Fruit fly (Drosophila melanogaster) whole organism, embryonic: ENCODE results near the gene CG32625.
A peak's percentile ranks its signal among the peaks of the same experiment; 100 is the strongest.

Source experiments
- Antp ChIP-seq: fragments of 200-800 bp; sonication (Bioruptor generic); optimal IDR thresholded peaks from 3 replicates; lab custom pipeline; 2016; ENCODE audit warnings: missing biosample characterization, missing genetic modification characterization
- Asciz ChIP-seq: fragments of 200-800 bp; sonication (Bioruptor generic); optimal IDR thresholded peaks from 2 replicates; lab custom pipeline; 2017; ENCODE audit warnings: missing biosample characterization, mild to moderate bottlenecking, missing genetic modification characterization, missing genetic modification reagents
- Awh ChIP-seq: fragments of 200-800 bp; sonication (Bioruptor generic); IDR thresholded peaks from 2 replicates; pipeline ENCODE4, ENCODE4 v1.3.6; 2022; ENCODE audit warnings: missing biosample characterization, missing genetic modification characterization
- Bdp1 ChIP-seq: fragments of 200-800 bp; sonication (Bioruptor generic); optimal IDR thresholded peaks from 3 replicates; lab custom pipeline; 2016; ENCODE audit warnings: missing biosample characterization, missing genetic modification characterization
- CG10147 ChIP-seq: fragments of 200-800 bp; sonication (Bioruptor generic); optimal IDR thresholded peaks from 2 replicates; lab custom pipeline; 2019; ENCODE audit warnings: missing biosample characterization, mild to moderate bottlenecking, missing genetic modification characterization, moderate library complexity
- CG10209 ChIP-seq: fragments of 200-800 bp; sonication (Bioruptor generic); optimal IDR thresholded peaks from 3 replicates; lab custom pipeline; 2017; ENCODE audit warnings: missing biosample characterization, mild to moderate bottlenecking, missing genetic modification characterization, missing genetic modification reagents
- CG10462 ChIP-seq: fragments of 200-800 bp; sonication (Bioruptor generic); optimal IDR thresholded peaks from 2 replicates; lab custom pipeline; 2016; ENCODE audit warnings: missing biosample characterization, missing genetic modification characterization
- CG13894 ChIP-seq: fragments of 200-800 bp; sonication (Bioruptor generic); optimal IDR thresholded peaks from 3 replicates; lab custom pipeline; 2018; ENCODE audit warnings: missing biosample characterization, mild to moderate bottlenecking, missing genetic modification characterization, moderate library complexity
- CG14710 ChIP-seq: fragments of 200-800 bp; sonication (Bioruptor generic); optimal IDR thresholded peaks from 3 replicates; lab custom pipeline; 2019; ENCODE audit warnings: missing biosample characterization, mild to moderate bottlenecking, missing genetic modification characterization, moderate library complexity
- CG15269 ChIP-seq: fragments of 200-800 bp; sonication (Bioruptor generic); optimal IDR thresholded peaks from 2 replicates; lab custom pipeline; 2018; ENCODE audit warnings: missing biosample characterization, mild to moderate bottlenecking, missing genetic modification characterization, moderate library complexity
- CG16813 ChIP-seq: fragments of 200-800 bp; sonication (Bioruptor generic); IDR thresholded peaks from 3 replicates; pipeline ENCODE4 v1.3.6; 2022; ENCODE audit warnings: missing biosample characterization, missing genetic modification characterization; ENCODE audit not compliant: partially characterized antibody
- CG18262 ChIP-seq: fragments of 200-800 bp; optimal IDR thresholded peaks from 3 replicates; lab custom pipeline; 2019; ENCODE audit warnings: missing biosample characterization, mild to moderate bottlenecking, missing genetic modification characterization, moderate library complexity
- CG2678 ChIP-seq: fragments of 200-800 bp; sonication (Bioruptor generic); optimal IDR thresholded peaks from 3 replicates; lab custom pipeline; 2019; ENCODE audit warnings: missing biosample characterization, mild to moderate bottlenecking, missing genetic modification characterization, moderate library complexity
- CG2889 ChIP-seq: fragments of 200-800 bp; sonication (Bioruptor generic); IDR thresholded peaks from 3 replicates; pipeline ENCODE4 v1.3.6; 2022; ENCODE audit warnings: missing biosample characterization, missing genetic modification characterization
- CG30431 ChIP-seq: fragments of 200-800 bp; sonication (Bioruptor generic); optimal IDR thresholded peaks from 2 replicates; lab custom pipeline; 2017; ENCODE audit warnings: missing biosample characterization, missing genetic modification characterization
- CG4707 ChIP-seq: fragments of 200-800 bp; sonication (Bioruptor generic); optimal IDR thresholded peaks from 2 replicates; lab custom pipeline; 2018; ENCODE audit warnings: missing biosample characterization, mild to moderate bottlenecking, missing genetic modification characterization, moderate library complexity
- CG6254 ChIP-seq: fragments of 200-800 bp; sonication (Bioruptor generic); optimal IDR thresholded peaks from 3 replicates; lab custom pipeline; 2017; ENCODE audit warnings: mild to moderate bottlenecking, missing biosample characterization, missing genetic modification reagents, missing genetic modification characterization
- CG6689 ChIP-seq: fragments of 200-800 bp; sonication (Bioruptor generic); IDR thresholded peaks from 2 replicates; pipeline ENCODE4 v1.3.6; 2022; ENCODE audit warnings: missing biosample characterization, missing genetic modification characterization
- CG7271 ChIP-seq: fragments of 200-800 bp; sonication (Bioruptor generic); optimal IDR thresholded peaks from 2 replicates; lab custom pipeline; 2018; ENCODE audit warnings: missing biosample characterization, mild to moderate bottlenecking, missing genetic modification characterization, moderate library complexity
- CG7928 ChIP-seq: fragments of 200-800 bp; sonication (Bioruptor generic); optimal IDR thresholded peaks from 2 replicates; lab custom pipeline; 2017; ENCODE audit warnings: missing biosample characterization, mild to moderate bottlenecking, missing genetic modification characterization
- CG8359 ChIP-seq: fragments of 200-800 bp; sonication (Bioruptor generic); optimal IDR thresholded peaks from 2 replicates; lab custom pipeline; 2017; ENCODE audit warnings: missing biosample characterization, mild to moderate bottlenecking, missing genetic modification characterization, borderline replicate concordance
- CG9817 ChIP-seq: fragments of 200-800 bp; sonication (Bioruptor generic); optimal IDR thresholded peaks from 2 replicates; lab custom pipeline; 2018; ENCODE audit warnings: missing biosample characterization, mild to moderate bottlenecking, missing genetic modification characterization, moderate library complexity
- CG9876 ChIP-seq: fragments of 200-800 bp; sonication (Bioruptor generic); optimal IDR thresholded peaks from 2 replicates; lab custom pipeline; 2016; ENCODE audit warnings: missing biosample characterization, missing genetic modification characterization
- Eip74EF ChIP-seq, 2 experiments: fragments of 200-800 bp in 1 of 2; fragments of >200 bp in 1 of 2; sonication (Bioruptor generic) in 1 of 2; optimal IDR thresholded peaks; 2 replicates each; lab custom pipeline; 2017 to 2019; ENCODE audit warnings: missing biosample characterization in 2 of 2, missing genetic modification characterization in 2 of 2, mild to moderate bottlenecking in 1 of 2, moderate library complexity in 1 of 2
- Fer1 ChIP-seq: fragments of 200-800 bp; sonication (Bioruptor generic); optimal IDR thresholded peaks from 2 replicates; lab custom pipeline; 2017; ENCODE audit warnings: missing biosample characterization, mild to moderate bottlenecking, missing genetic modification characterization
- Fer3 ChIP-seq: fragments of 200-800 bp; sonication (Bioruptor generic); optimal IDR thresholded peaks from 2 replicates; lab custom pipeline; 2018; ENCODE audit warnings: missing biosample characterization, mild to moderate bottlenecking, missing genetic modification characterization, moderate library complexity
- GATAe ChIP-seq: fragments of 200-800 bp; sonication (Bioruptor generic); conservative IDR thresholded peaks from 2 replicates; pipeline ENCODE4 v1.3.6; 2022; ENCODE audit warnings: missing biosample characterization, missing genetic modification characterization
- H15 ChIP-seq: fragments of 200-800 bp; sonication (Bioruptor generic); IDR thresholded peaks from 3 replicates; pipeline ENCODE4 v1.3.6; 2022; ENCODE audit warnings: missing biosample characterization, missing genetic modification characterization
- Hr51 ChIP-seq, 2 experiments: fragments of 200-800 bp; sonication (Bioruptor generic); optimal IDR thresholded peaks; 2 replicates in 1 of 2; 3 replicates in 1 of 2; lab custom pipeline; 2016 to 2018; ENCODE audit warnings: missing biosample characterization in 2 of 2, missing genetic modification characterization in 2 of 2, mild to moderate bottlenecking in 1 of 2, moderate library complexity in 1 of 2
- Lhr ChIP-seq: fragments of 200-800 bp; sonication (Bioruptor generic); optimal IDR thresholded peaks from 3 replicates; lab custom pipeline; 2017; ENCODE audit warnings: mild to moderate bottlenecking, missing biosample characterization, missing genetic modification reagents, missing genetic modification characterization
- Neu2 ChIP-seq: fragments of 200-800 bp; sonication (Bioruptor generic); optimal IDR thresholded peaks from 3 replicates; lab custom pipeline; 2016; ENCODE audit warnings: missing biosample characterization, missing genetic modification characterization, borderline replicate concordance
- Sox102F ChIP-seq: fragments of 200-800 bp; sonication (Bioruptor generic); optimal IDR thresholded peaks from 2 replicates; lab custom pipeline; 2018; ENCODE audit warnings: missing biosample characterization, mild to moderate bottlenecking, missing genetic modification characterization, moderate library complexity
- TFAM ChIP-seq: fragments of 200-800 bp; sonication (Bioruptor generic); optimal IDR thresholded peaks from 2 replicates; lab custom pipeline; 2017; ENCODE audit warnings: missing biosample characterization, missing genetic modification characterization, inconsistent platforms
- YL-1 ChIP-seq: fragments of 200-800 bp; sonication (Bioruptor generic); optimal IDR thresholded peaks from 3 replicates; lab custom pipeline; 2017; ENCODE audit warnings: missing biosample characterization, mild to moderate bottlenecking, missing genetic modification characterization
- abd-A ChIP-seq: fragments of 200-800 bp; sonication (Bioruptor generic); optimal IDR thresholded peaks from 3 replicates; lab custom pipeline; 2019; ENCODE audit warnings: missing biosample characterization, mild to moderate bottlenecking, missing genetic modification characterization, moderate library complexity
- cas ChIP-seq: fragments of 200-800 bp; sonication (Bioruptor generic); IDR thresholded peaks from 2 replicates; pipeline ENCODE4 v1.3.6; 2022; ENCODE audit warnings: missing biosample characterization, missing genetic modification characterization
- dimm ChIP-seq: fragments of 200-800 bp; sonication (Bioruptor generic); IDR thresholded peaks from 2 replicates; pipeline ENCODE4 v1.3.6; 2022; ENCODE audit warnings: missing biosample characterization, missing genetic modification characterization
- dpn ChIP-seq, 2 experiments: fragments of 200-800 bp; sonication (Bioruptor generic); optimal IDR thresholded peaks; 3 replicates each; lab custom pipeline; 2016; ENCODE audit warnings: missing biosample characterization in 2 of 2, missing genetic modification characterization in 2 of 2
- emc ChIP-seq: fragments of 200-800 bp; sonication (Bioruptor generic); optimal IDR thresholded peaks from 2 replicates; lab custom pipeline; 2016; ENCODE audit warnings: missing biosample characterization, missing genetic modification characterization
- exex ChIP-seq: fragments of 200-800 bp; sonication (Bioruptor generic); optimal IDR thresholded peaks from 4 replicates; lab custom pipeline; 2018; ENCODE audit warnings: missing biosample characterization, mild to moderate bottlenecking, missing genetic modification characterization, moderate library complexity
- gsb ChIP-seq: fragments of 200-800 bp; sonication (Bioruptor generic); IDR thresholded peaks from 2 replicates; pipeline ENCODE4 v1.3.6; 2022; ENCODE audit warnings: missing biosample characterization, missing genetic modification characterization
- klu ChIP-seq: fragments of 200-800 bp; sonication (Bioruptor generic); IDR thresholded peaks from 2 replicates; pipeline ENCODE4 v1.3.6; 2022; ENCODE audit warnings: missing biosample characterization, missing genetic modification characterization
- lmd ChIP-seq: fragments of 200-800 bp; sonication (Bioruptor generic); IDR thresholded peaks from 2 replicates; pipeline ENCODE4 v1.3.6; 2022; ENCODE audit warnings: missing biosample characterization, missing genetic modification characterization
- org-1 ChIP-seq: fragments of 200-800 bp; sonication (Bioruptor generic); optimal IDR thresholded peaks from 2 replicates; lab custom pipeline; 2017; ENCODE audit warnings: missing biosample characterization, missing genetic modification characterization
- pan ChIP-seq, 4 experiments: fragments of >200 bp in 3 of 4; fragments of 200-800 bp in 1 of 4; sonication (Bioruptor generic) in 1 of 4; optimal IDR thresholded peaks in 3 of 4; IDR thresholded peaks in 1 of 4; 2 replicates each; pipeline versions ENCODE4 v1.3.6 to Lab custom; 2017 to 2022; ENCODE audit warnings: missing biosample characterization in 2 of 4, missing genetic modification characterization in 2 of 4, mixed read lengths in 1 of 4
- pfk ChIP-seq: fragments of 200-800 bp; sonication (Bioruptor generic); optimal IDR thresholded peaks from 2 replicates; lab custom pipeline; 2018; ENCODE audit warnings: missing biosample characterization, mild to moderate bottlenecking, missing genetic modification characterization, moderate library complexity
- ro ChIP-seq: fragments of 200-800 bp; sonication (Bioruptor generic); IDR thresholded peaks from 2 replicates; pipeline ENCODE4 v1.3.6; 2022; ENCODE audit warnings: missing biosample characterization, missing genetic modification characterization
- sna ChIP-seq: fragments of 200-800 bp; sonication (Bioruptor generic); IDR thresholded peaks from 2 replicates; pipeline ENCODE4 v1.3.6; 2022; ENCODE audit warnings: missing biosample characterization, missing genetic modification characterization; ENCODE audit not compliant: partially characterized antibody
- unpg ChIP-seq: fragments of 200-800 bp; sonication (Bioruptor generic); optimal IDR thresholded peaks from 3 replicates; lab custom pipeline; 2018; ENCODE audit warnings: missing biosample characterization, mild to moderate bottlenecking, missing genetic modification characterization, moderate library complexity
- zfh1 ChIP-seq: fragments of 200-800 bp; sonication (Bioruptor generic); IDR thresholded peaks from 3 replicates; pipeline ENCODE4 v1.3.6; 2022; ENCODE audit warnings: missing biosample characterization, missing genetic modification characterization

The CG32625 gene

DNA sequence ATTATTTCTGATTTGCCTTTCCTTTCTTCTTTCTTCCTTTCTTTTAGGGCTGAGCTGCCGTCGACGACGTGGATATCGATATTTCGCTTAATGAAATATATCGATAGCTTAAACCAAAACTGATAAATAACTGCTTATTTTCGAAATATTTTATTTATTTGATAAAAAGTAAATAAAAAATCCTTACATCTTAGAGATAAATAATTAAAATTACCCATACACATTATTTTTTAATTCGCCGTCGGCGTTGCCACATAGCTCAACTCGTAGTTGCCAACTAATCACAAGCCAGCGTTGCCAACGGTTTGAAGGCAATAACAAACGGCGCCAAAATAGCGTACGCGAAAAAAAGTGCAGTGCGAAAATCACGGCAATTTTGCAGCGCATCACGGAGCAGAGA, 34.7 kb downstream of the CG32625 start, which contains the start of the genes Mrgn1 and mus101 (continued):
- TF ChIP-seq CG15269 (tag; lab: Kevin White, UChicago) (no peak), Sox102F (GFP tag; lab: Kevin White, UChicago) (no peak), Fer3 (tag; lab: Kevin White, UChicago) (no peak), GATAe (no peak), Bdp1 (GFP tag; lab: Kevin White, UChicago) (no peak), CG9876 (GFP tag; lab: Kevin White, UChicago) (no peak), Neu2 (GFP tag; lab: Kevin White, UChicago) (no peak), org-1 (no peak), Fer1 (GFP tag; lab: Kevin White, UChicago) (no peak), CG10147 (GFP tag; lab: Kevin White, UChicago) (no peak), klu (no peak), CG6689 (GFP tag; lab: Robert Waterston, UW) (no peak), cas (GFP tag; lab: Robert Waterston, UW) (no peak), CG7928 (GFP tag; lab: Kevin White, UChicago) (no peak), Lhr (GFP tag; lab: Kevin White, UChicago) (no peak), CG9817 (no peak), dpn (GFP tag; optimal IDR thresholded peaks at IDR 0.05; lab: Kevin White, UChicago) (no peak), TFAM (GFP tag; lab: Kevin White, UChicago) (no peak), CG6254 (GFP tag; lab: Kevin White, UChicago) (no peak), CG18262 (tag; lab: Kevin White, UChicago) (no peak), CG4707 (GFP tag; lab: Kevin White, UChicago) (no peak), unpg (GFP tag; lab: Kevin White, UChicago) (no peak), emc (GFP tag; lab: Kevin White, UChicago) (no peak), H15 (GFP tag; lab: Robert Waterston, UW) (no peak), Asciz (GFP tag; lab: Kevin White, UChicago) (no peak), CG10209 (no peak), ro (GFP tag; lab: Robert Waterston, UW) (no peak), pfk (GFP tag; lab: Kevin White, UChicago) (no peak), dimm (GFP tag; lab: Robert Waterston, UW) (no peak), exex (tag; lab: Kevin White, UChicago) (no peak), CG2678 (tag; lab: Kevin White, UChicago) (no peak), YL-1 (GFP tag; lab: Kevin White, UChicago) (peak; percentile 48), CG7271 (no peak), abd-A (tag; lab: Kevin White, UChicago) (no peak), CG8359 (GFP tag; lab: Kevin White, UChicago) (no peak), Antp (GFP tag; lab: Kevin White, UChicago) (no peak), CG14710 (tag; lab: Kevin White, UChicago) (peak; percentile 81), zfh1 (GFP tag; lab: Robert Waterston, UW) (no peak), CG2889 (GFP tag; lab: Robert Waterston, UW) (no peak), pan (optimal IDR thresholded peaks at IDR 0.05; lab: Kevin White, UChicago) (no peak), pan (GFP tag; optimal IDR thresholded peaks at IDR 0.05 in 1 of 2, IDR thresholded peaks at IDR 0.05 in 1 of 2) (no peak), CG16813 (GFP tag; lab: Robert Waterston, UW) (peak; percentile 79), Hr51 (GFP tag; optimal IDR thresholded peaks at IDR 0.05; lab: Kevin White, UChicago) (no peak), lmd (GFP tag; lab: Robert Waterston, UW) (no peak), CG13894 (tag; lab: Kevin White, UChicago) (no peak), Eip74EF (GFP tag; optimal IDR thresholded peaks at IDR 0.05; lab: Kevin White, UChicago) (no peak), CG30431 (GFP tag; lab: Kevin White, UChicago) (no peak), Awh (GFP tag; lab: Robert Waterston, UW) (no peak), gsb (GFP tag; lab: Robert Waterston, UW) (no peak), CG10462 (GFP tag; lab: Kevin White, UChicago) (no peak), sna (GFP tag; lab: Robert Waterston, UW) (peak; percentile 81)
